Fruit fly (Drosophila melanogaster) whole organism, embryonic: Measurements from ENCODE around the gene IKKbeta.

Source experiments
- ATbp ChIP-seq: fragments of 200-800 bp; sonication (Bioruptor generic); optimal IDR thresholded peaks from 2 replicates; lab custom pipeline; 2017; ENCODE audit warnings: missing biosample characterization, mild to moderate bottlenecking, missing genetic modification characterization, missing genetic modification reagents
- Atf6 ChIP-seq: fragments of 200-800 bp; sonication (Bioruptor generic); IDR thresholded peaks from 2 replicates; pipeline ENCODE4 v1.3.6; 2022; ENCODE audit warnings: missing biosample characterization, missing genetic modification characterization
- CG10147 ChIP-seq: fragments of 200-800 bp; sonication (Bioruptor generic); optimal IDR thresholded peaks from 2 replicates; lab custom pipeline; 2019; ENCODE audit warnings: missing biosample characterization, mild to moderate bottlenecking, missing genetic modification characterization, moderate library complexity
- CG10209 ChIP-seq: fragments of 200-800 bp; sonication (Bioruptor generic); optimal IDR thresholded peaks from 3 replicates; lab custom pipeline; 2017; ENCODE audit warnings: missing biosample characterization, mild to moderate bottlenecking, missing genetic modification characterization, missing genetic modification reagents
- CG10321 ChIP-seq: fragments of 200-800 bp; sonication (Bioruptor generic); IDR thresholded peaks from 2 replicates; pipeline ENCODE4 v1.3.6; 2022; ENCODE audit warnings: missing biosample characterization, missing genetic modification characterization
- CG10979 ChIP-seq: fragments of 200-800 bp; sonication (Bioruptor generic); optimal IDR thresholded peaks from 2 replicates; lab custom pipeline; 2018; ENCODE audit warnings: missing biosample characterization, mild to moderate bottlenecking, missing genetic modification characterization, moderate library complexity
- CG11504 ChIP-seq: fragments of 200-800 bp; sonication (Bioruptor generic); optimal IDR thresholded peaks from 3 replicates; lab custom pipeline; 2019; ENCODE audit warnings: missing biosample characterization, mild to moderate bottlenecking, missing genetic modification characterization, moderate library complexity
- CG15269 ChIP-seq: fragments of 200-800 bp; sonication (Bioruptor generic); optimal IDR thresholded peaks from 2 replicates; lab custom pipeline; 2018; ENCODE audit warnings: missing biosample characterization, mild to moderate bottlenecking, missing genetic modification characterization, moderate library complexity
- CG17568 ChIP-seq: fragments of 200-800 bp; sonication (Bioruptor generic); optimal IDR thresholded peaks from 2 replicates; lab custom pipeline; 2018; ENCODE audit warnings: missing biosample characterization, mild to moderate bottlenecking, missing genetic modification characterization, moderate library complexity
- CG18599 ChIP-seq: fragments of 200-800 bp; sonication (Bioruptor generic); optimal IDR thresholded peaks from 3 replicates; lab custom pipeline; 2017; ENCODE audit warnings: missing biosample characterization, missing genetic modification characterization, mild to moderate bottlenecking, moderate library complexity, missing genetic modification reagents
- CG2712 ChIP-seq: fragments of 200-800 bp; optimal IDR thresholded peaks from 3 replicates; lab custom pipeline; 2019; ENCODE audit warnings: missing biosample characterization, mild to moderate bottlenecking, missing genetic modification characterization, moderate library complexity
- CG31441 ChIP-seq: fragments of 200-800 bp; sonication (Bioruptor generic); IDR thresholded peaks from 2 replicates; pipeline ENCODE4 v1.3.6; 2022; ENCODE audit warnings: missing biosample characterization, missing genetic modification characterization
- CG33557 ChIP-seq: fragments of 200-800 bp; sonication (Bioruptor generic); optimal IDR thresholded peaks from 2 replicates; lab custom pipeline; 2019; ENCODE audit warnings: missing biosample characterization, mild to moderate bottlenecking, missing genetic modification characterization, moderate library complexity
- CG3847 ChIP-seq: fragments of 200-800 bp; sonication (Bioruptor generic); IDR thresholded peaks from 2 replicates; pipeline ENCODE4 v1.3.6; 2022; ENCODE audit warnings: missing biosample characterization, missing genetic modification characterization
- CG4424 ChIP-seq: fragments of 200-800 bp; sonication (Bioruptor generic); optimal IDR thresholded peaks from 3 replicates; lab custom pipeline; 2016; ENCODE audit warnings: missing biosample characterization, missing genetic modification characterization
- CG8281 ChIP-seq: fragments of 200-800 bp; sonication (Bioruptor generic); optimal IDR thresholded peaks from 2 replicates; lab custom pipeline; 2018; ENCODE audit warnings: missing biosample characterization, mild to moderate bottlenecking, missing genetic modification characterization, moderate library complexity
- CG8290 ChIP-seq, 3 experiments: fragments of 200-800 bp; sonication (Bioruptor generic); optimal IDR thresholded peaks; 2 replicates each; lab custom pipeline; 2016 to 2019; ENCODE audit warnings: missing biosample characterization in 3 of 3, missing genetic modification characterization in 3 of 3, mild to moderate bottlenecking in 2 of 3, moderate library complexity in 1 of 3
- CG8359 ChIP-seq: fragments of 200-800 bp; sonication (Bioruptor generic); optimal IDR thresholded peaks from 2 replicates; lab custom pipeline; 2017; ENCODE audit warnings: missing biosample characterization, mild to moderate bottlenecking, missing genetic modification characterization, borderline replicate concordance
- CG8478 ChIP-seq: fragments of >200 bp; optimal IDR thresholded peaks from 2 replicates; lab custom pipeline; 2018
- CG8924 ChIP-seq: fragments of 200-800 bp; optimal IDR thresholded peaks from 3 replicates; lab custom pipeline; 2019; ENCODE audit warnings: missing biosample characterization, mild to moderate bottlenecking, missing genetic modification characterization, moderate library complexity
- CG9876 ChIP-seq: fragments of 200-800 bp; sonication (Bioruptor generic); optimal IDR thresholded peaks from 2 replicates; lab custom pipeline; 2016; ENCODE audit warnings: missing biosample characterization, missing genetic modification characterization
- CkIIα-i1 ChIP-seq: fragments of 200-800 bp; sonication (Bioruptor generic); IDR thresholded peaks from 2 replicates; pipeline ENCODE4 v1.3.6; 2022; ENCODE audit warnings: missing biosample characterization, missing genetic modification characterization
- Dad ChIP-seq: fragments of 200-800 bp; sonication (Bioruptor generic); optimal IDR thresholded peaks from 3 replicates; lab custom pipeline; 2016; ENCODE audit warnings: missing biosample characterization, missing genetic modification characterization
- H2.0 ChIP-seq: fragments of 200-800 bp; sonication (Bioruptor generic); IDR thresholded peaks from 2 replicates; pipeline ENCODE4 v1.3.6; 2022; ENCODE audit warnings: missing biosample characterization, missing genetic modification characterization
- HLHmδ ChIP-seq: fragments of 200-800 bp; sonication (Bioruptor generic); optimal IDR thresholded peaks from 2 replicates; lab custom pipeline; 2018; ENCODE audit warnings: missing biosample characterization, mild to moderate bottlenecking, missing genetic modification characterization, moderate library complexity
- MBD-R2 ChIP-seq: fragments of 200-800 bp; sonication (Bioruptor generic); IDR thresholded peaks from 2 replicates; pipeline ENCODE4 v1.3.6; 2022; ENCODE audit warnings: missing biosample characterization, missing genetic modification characterization
- NC2α ChIP-seq: fragments of 200-800 bp; sonication (Bioruptor generic); optimal IDR thresholded peaks from 2 replicates; lab custom pipeline; 2016; ENCODE audit warnings: missing biosample characterization, missing genetic modification characterization
- Neu2 ChIP-seq: fragments of 200-800 bp; sonication (Bioruptor generic); optimal IDR thresholded peaks from 3 replicates; lab custom pipeline; 2016; ENCODE audit warnings: missing biosample characterization, missing genetic modification characterization, borderline replicate concordance
- Nf-YB ChIP-seq: fragments of 200-800 bp; sonication (Bioruptor generic); optimal IDR thresholded peaks from 3 replicates; lab custom pipeline; 2019; ENCODE audit warnings: missing biosample characterization, mild to moderate bottlenecking, missing genetic modification characterization, moderate library complexity
- Oli ChIP-seq: fragments of 200-800 bp; sonication (Bioruptor generic); optimal IDR thresholded peaks from 2 replicates; lab custom pipeline; 2018; ENCODE audit warnings: missing biosample characterization, mild to moderate bottlenecking, missing genetic modification characterization, moderate library complexity
- Six4 ChIP-seq: fragments of 200-800 bp; sonication (Bioruptor generic); optimal IDR thresholded peaks from 2 replicates; lab custom pipeline; 2016; ENCODE audit warnings: missing biosample characterization, missing genetic modification characterization
- ci ChIP-seq: fragments of 200-800 bp; sonication (Bioruptor generic); IDR thresholded peaks from 3 replicates; pipeline ENCODE4 v1.3.6; 2022; ENCODE audit warnings: missing biosample characterization, missing genetic modification characterization
- fd3F ChIP-seq: fragments of 200-800 bp; sonication (Bioruptor generic); optimal IDR thresholded peaks from 2 replicates; lab custom pipeline; 2018; ENCODE audit warnings: missing biosample characterization, mild to moderate bottlenecking, missing genetic modification characterization, moderate library complexity
- fd64A ChIP-seq: fragments of 200-800 bp; sonication (Bioruptor generic); optimal IDR thresholded peaks from 3 replicates; lab custom pipeline; 2018; ENCODE audit warnings: missing biosample characterization, mild to moderate bottlenecking, missing genetic modification characterization
- fu2 ChIP-seq: fragments of 200-800 bp; sonication (Bioruptor generic); optimal IDR thresholded peaks from 2 replicates; lab custom pipeline; 2016; ENCODE audit warnings: missing biosample characterization, missing genetic modification characterization
- gem ChIP-seq: fragments of 200-800 bp; sonication (Bioruptor generic); optimal IDR thresholded peaks from 2 replicates; lab custom pipeline; 2019; ENCODE audit warnings: missing biosample characterization, mild to moderate bottlenecking, missing genetic modification characterization, moderate library complexity
- grn ChIP-seq: fragments of 200-800 bp; sonication (Bioruptor generic); optimal IDR thresholded peaks from 3 replicates; lab custom pipeline; 2017; ENCODE audit warnings: missing biosample characterization, missing genetic modification characterization
- knrl ChIP-seq: fragments of 200-800 bp; sonication (Bioruptor generic); IDR thresholded peaks from 3 replicates; pipeline ENCODE4 v1.3.6; 2022; ENCODE audit warnings: missing biosample characterization, missing genetic modification characterization; ENCODE audit not compliant: partially characterized antibody
- lola ChIP-seq, 3 experiments: fragments of >200 bp in 2 of 3; fragments of 200-800 bp in 1 of 3; sonication (Bioruptor generic) in 1 of 3; optimal IDR thresholded peaks; 2 replicates each; lab custom pipeline; 2017 to 2019; ENCODE audit warnings: missing biosample characterization in 3 of 3, missing genetic modification characterization in 3 of 3, mild to moderate bottlenecking in 1 of 3, moderate library complexity in 1 of 3
- mam ChIP-seq: fragments of 200-800 bp; sonication (Bioruptor generic); optimal IDR thresholded peaks from 3 replicates; lab custom pipeline; 2016; ENCODE audit warnings: missing biosample characterization, missing genetic modification characterization
- otp ChIP-seq: fragments of 200-800 bp; sonication (Bioruptor generic); IDR thresholded peaks from 3 replicates; pipeline ENCODE4, ENCODE4 v1.3.6; 2022; ENCODE audit warnings: missing biosample characterization, missing genetic modification characterization
- p53 ChIP-seq: fragments of 200-800 bp; sonication (Bioruptor generic); optimal IDR thresholded peaks from 2 replicates; lab custom pipeline; 2016; ENCODE audit warnings: missing biosample characterization, missing genetic modification characterization
- pros ChIP-seq: fragments of 200-800 bp; sonication (Bioruptor generic); optimal IDR thresholded peaks from 3 replicates; lab custom pipeline; 2019; ENCODE audit warnings: missing biosample characterization, mild to moderate bottlenecking, missing genetic modification characterization, moderate library complexity
- sens-2 ChIP-seq: fragments of 200-800 bp; sonication (Bioruptor generic); IDR thresholded peaks from 2 replicates; pipeline ENCODE4 v1.3.6; 2022; ENCODE audit warnings: missing biosample characterization, missing genetic modification characterization
- shn ChIP-seq: fragments of 200-800 bp; sonication (Bioruptor generic); optimal IDR thresholded peaks from 3 replicates; lab custom pipeline; 2016; ENCODE audit warnings: missing biosample characterization, missing genetic modification characterization
- sqz ChIP-seq: fragments of 200-800 bp; sonication (Bioruptor generic); optimal IDR thresholded peaks from 3 replicates; lab custom pipeline; 2018; ENCODE audit warnings: missing biosample characterization, mild to moderate bottlenecking, missing genetic modification characterization
- ttk ChIP-seq: fragments of 200-800 bp; sonication (Bioruptor generic); IDR thresholded peaks from 2 replicates; pipeline ENCODE4 v2.1.2; 2022; ENCODE audit warnings: missing biosample characterization, missing genetic modification characterization
- wdn ChIP-seq: fragments of 200-800 bp; sonication (Bioruptor generic); IDR thresholded peaks from 2 replicates; pipeline ENCODE4 v1.3.6; 2022; ENCODE audit warnings: missing biosample characterization, missing genetic modification characterization

IKKbeta gene

DNA sequence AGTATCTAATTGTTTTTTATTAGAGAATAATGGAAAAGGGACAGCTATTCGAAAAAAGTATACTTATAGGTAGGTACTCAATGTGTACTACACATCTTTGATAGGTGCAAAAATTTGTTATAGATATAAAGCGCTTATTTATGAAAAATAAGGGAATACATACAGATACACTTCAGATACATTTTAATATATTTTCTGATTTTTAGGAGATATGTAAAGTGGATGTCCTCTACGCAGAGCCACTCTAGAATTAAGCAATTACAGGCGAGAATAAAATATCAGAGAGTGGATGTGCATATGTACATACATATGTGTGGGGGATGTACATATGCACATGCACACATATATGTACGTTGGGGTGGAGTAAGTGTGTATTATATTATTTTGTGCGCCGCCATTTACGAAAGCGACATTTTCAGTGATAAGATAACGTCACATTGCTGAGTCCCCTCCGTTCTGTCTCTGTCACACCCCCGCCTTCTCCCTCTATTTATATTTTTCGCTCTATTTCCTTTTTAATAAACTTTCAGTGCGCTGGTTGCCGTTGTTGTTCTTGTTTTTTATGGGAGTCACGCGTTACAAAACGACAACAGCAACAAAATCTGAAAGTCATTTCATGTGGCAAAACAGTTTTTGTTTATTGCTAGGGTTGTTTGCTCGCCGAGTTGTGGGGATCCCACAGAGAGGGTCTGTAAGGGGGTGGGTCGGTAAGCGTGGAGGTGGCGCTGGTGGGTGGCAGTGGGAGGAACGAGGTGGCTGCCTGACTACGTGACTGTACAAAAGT lies 44.3 kb downstream of the IKKbeta start (continued):
- TF ChIP-seq sqz (GFP tag; lab: Kevin White, UChicago) (peak; percentile 7), CG4424 (no peak), Neu2 (GFP tag; lab: Kevin White, UChicago) (no peak), CG31441 (GFP tag; lab: Robert Waterston, UW) (no peak), CG15269 (no peak), otp (GFP tag; lab: Robert Waterston, UW) (no peak), CG8290 (GFP tag; optimal IDR thresholded peaks at IDR 0.05; lab: Kevin White, UChicago) (no peak), CG8290 (tag; optimal IDR thresholded peaks at IDR 0.05; lab: Kevin White, UChicago) (peak in 1 of 2 experiments; percentile 33), grn (peak; percentile 48), mam (GFP tag; lab: Kevin White, UChicago) (no peak), shn (GFP tag; lab: Kevin White, UChicago) (no peak), pros (GFP tag; lab: Kevin White, UChicago) (peak; percentile 15), CG10321 (GFP tag; lab: Robert Waterston, UW) (no peak), ATbp (GFP tag; lab: Kevin White, UChicago) (peak; percentile 1), fu2 (GFP tag; lab: Kevin White, UChicago) (no peak), sens-2 (GFP tag; lab: Robert Waterston, UW) (no peak), gem (tag; lab: Kevin White, UChicago) (peak; percentile 2), ci (GFP tag; lab: Robert Waterston, UW) (0 out of 3 replicates have a peak, but pooled peaks have one; percentile 16), CG9876 (GFP tag; lab: Kevin White, UChicago) (no peak), fd64A (GFP tag; lab: Kevin White, UChicago) (peak; percentile 6), p53 (GFP tag; lab: Kevin White, UChicago) (peak; percentile 8), CG10209 (GFP tag; lab: Kevin White, UChicago) (peak; percentile 34), Atf6 (GFP tag; lab: Robert Waterston, UW) (peak; percentile 39; the same call in 1 of the 2 replicates), CG33557 (no peak), wdn (peak; percentile 60; the same call in 1 of the 2 replicates), CG17568 (peak; percentile 51), CG10979 (tag; lab: Kevin White, UChicago) (no peak), Six4 (GFP tag; lab: Kevin White, UChicago) (no peak), ttk (GFP tag; lab: Robert Waterston, UW) (peak; percentile 53; the same call in 1 of the 2 replicates), CG8924 (tag; lab: Kevin White, UChicago) (peak; percentile 7), lola (GFP tag; optimal IDR thresholded peaks at IDR 0.05; lab: Kevin White, UChicago) (no peak), fd3F (no peak), CG2712 (tag; lab: Kevin White, UChicago) (no peak), CG3847 (GFP tag; lab: Robert Waterston, UW) (no peak), CkIIα-i1 (GFP tag; lab: Robert Waterston, UW) (no peak), HLHmδ (GFP tag; lab: Kevin White, UChicago) (no peak), CG8359 (GFP tag; lab: Kevin White, UChicago) (no peak), Dad (no peak), H2.0 (GFP tag; lab: Robert Waterston, UW) (no peak), CG8478 (lab: Kevin White, UChicago) (no peak), NC2α (GFP tag; lab: Kevin White, UChicago) (no peak), knrl (GFP tag; lab: Robert Waterston, UW) (no peak), CG8281 (tag; lab: Kevin White, UChicago) (peak; percentile 10), Oli (tag; lab: Kevin White, UChicago) (no peak), Nf-YB (GFP tag; lab: Kevin White, UChicago) (peak; percentile 48), CG18599 (peak; percentile 66), CG10147 (GFP tag; lab: Kevin White, UChicago) (no peak), MBD-R2 (GFP tag; lab: Robert Waterston, UW) (peak; percentile 25; the same call in 1 of the 2 replicates), CG11504 (tag; lab: Kevin White, UChicago) (no peak)
